Fruit fly (Drosophila melanogaster) whole organism, embryonic: Measurements from ENCODE around the gene aru.

ENCODE experiments used
- Blimp-1 ChIP-seq: fragments of 200-800 bp; sonication (Bioruptor generic); optimal IDR thresholded peaks from 3 replicates; lab custom pipeline; 2018; ENCODE audit warnings: missing biosample characterization, missing genetic modification characterization, mild to moderate bottlenecking, moderate library complexity, missing genetic modification reagents
- CG10267 ChIP-seq: fragments of 200-800 bp; sonication (Bioruptor generic); optimal IDR thresholded peaks from 2 replicates; lab custom pipeline; 2018; ENCODE audit warnings: missing biosample characterization, mild to moderate bottlenecking, missing genetic modification characterization, moderate library complexity
- CG10462 ChIP-seq: fragments of 200-800 bp; sonication (Bioruptor generic); optimal IDR thresholded peaks from 2 replicates; lab custom pipeline; 2016; ENCODE audit warnings: missing biosample characterization, missing genetic modification characterization
- CG12236 ChIP-seq: fragments of 200-800 bp; sonication (Bioruptor generic); optimal IDR thresholded peaks from 2 replicates; lab custom pipeline; 2016; ENCODE audit warnings: missing biosample characterization, missing genetic modification characterization
- CG12391 ChIP-seq: fragments of 200-800 bp; sonication (Bioruptor generic); optimal IDR thresholded peaks from 3 replicates; lab custom pipeline; 2018; ENCODE audit warnings: missing biosample characterization, mild to moderate bottlenecking, missing genetic modification characterization, moderate library complexity
- CG13775 ChIP-seq: fragments of 200-800 bp; sonication (Bioruptor generic); optimal IDR thresholded peaks from 3 replicates; lab custom pipeline; 2017; ENCODE audit warnings: missing biosample characterization, mild to moderate bottlenecking, missing genetic modification characterization
- CG15269 ChIP-seq: fragments of 200-800 bp; sonication (Bioruptor generic); optimal IDR thresholded peaks from 2 replicates; lab custom pipeline; 2018; ENCODE audit warnings: missing biosample characterization, mild to moderate bottlenecking, missing genetic modification characterization, moderate library complexity
- CG1603 ChIP-seq: fragments of 200-800 bp; sonication (Bioruptor generic); optimal IDR thresholded peaks from 2 replicates; lab custom pipeline; 2019; ENCODE audit warnings: missing biosample characterization, mild to moderate bottlenecking, missing genetic modification characterization, moderate library complexity
- CG1647 ChIP-seq: fragments of 200-800 bp; sonication (Bioruptor generic); optimal IDR thresholded peaks from 3 replicates; lab custom pipeline; 2016; ENCODE audit warnings: missing biosample characterization, missing genetic modification characterization
- CG17186 ChIP-seq: fragments of 200-800 bp; sonication (Bioruptor generic); optimal IDR thresholded peaks from 3 replicates; lab custom pipeline; 2017; ENCODE audit warnings: missing biosample characterization, missing genetic modification reagents, missing genetic modification characterization
- CG18476 ChIP-seq: fragments of 200-800 bp; sonication (Bioruptor generic); optimal IDR thresholded peaks from 2 replicates; lab custom pipeline; 2016; ENCODE audit warnings: missing biosample characterization, mild to moderate bottlenecking, missing genetic modification characterization
- CG30020 ChIP-seq: fragments of 200-800 bp; optimal IDR thresholded peaks from 2 replicates; lab custom pipeline; 2019; ENCODE audit warnings: missing biosample characterization, mild to moderate bottlenecking, missing genetic modification characterization, moderate library complexity
- CG3163 ChIP-seq: fragments of 200-800 bp; sonication (Bioruptor generic); optimal IDR thresholded peaks from 3 replicates; lab custom pipeline; 2016; ENCODE audit warnings: missing biosample characterization, missing genetic modification characterization
- CG33557 ChIP-seq: fragments of 200-800 bp; sonication (Bioruptor generic); optimal IDR thresholded peaks from 2 replicates; lab custom pipeline; 2019; ENCODE audit warnings: missing biosample characterization, mild to moderate bottlenecking, missing genetic modification characterization, moderate library complexity
- CG4360 ChIP-seq: fragments of 200-800 bp; sonication (Bioruptor generic); IDR thresholded peaks from 2 replicates; pipeline ENCODE4 v1.3.6; 2022; ENCODE audit warnings: missing biosample characterization, missing genetic modification characterization
- CG4617 ChIP-seq: fragments of 200-800 bp; sonication (Bioruptor generic); optimal IDR thresholded peaks from 3 replicates; lab custom pipeline; 2016; ENCODE audit warnings: missing biosample characterization, missing genetic modification characterization, borderline replicate concordance
- CG6813 ChIP-seq: fragments of 200-800 bp; sonication (Bioruptor generic); optimal IDR thresholded peaks from 2 replicates; lab custom pipeline; 2017; ENCODE audit warnings: missing biosample characterization, missing genetic modification characterization, mild to moderate bottlenecking, moderate library complexity, missing genetic modification reagents
- CG7372 ChIP-seq: fragments of 200-800 bp; sonication (Bioruptor generic); IDR thresholded peaks from 2 replicates; pipeline ENCODE4 v1.3.6; 2022; ENCODE audit warnings: missing biosample characterization, missing genetic modification characterization
- CG7928 ChIP-seq: fragments of 200-800 bp; sonication (Bioruptor generic); optimal IDR thresholded peaks from 2 replicates; lab custom pipeline; 2017; ENCODE audit warnings: missing biosample characterization, mild to moderate bottlenecking, missing genetic modification characterization
- CG9727 ChIP-seq: fragments of 200-800 bp; sonication (Bioruptor generic); optimal IDR thresholded peaks from 3 replicates; lab custom pipeline; 2017; ENCODE audit warnings: missing biosample characterization, mild to moderate bottlenecking, missing genetic modification characterization
- Dad ChIP-seq: fragments of 200-800 bp; sonication (Bioruptor generic); optimal IDR thresholded peaks from 3 replicates; lab custom pipeline; 2016; ENCODE audit warnings: missing biosample characterization, missing genetic modification characterization
- Dek ChIP-seq: fragments of 200-800 bp; sonication (Bioruptor generic); optimal IDR thresholded peaks from 3 replicates; lab custom pipeline; 2019; ENCODE audit warnings: missing biosample characterization, mild to moderate bottlenecking, missing genetic modification characterization, moderate library complexity
- Fer3 ChIP-seq: fragments of 200-800 bp; sonication (Bioruptor generic); optimal IDR thresholded peaks from 2 replicates; lab custom pipeline; 2018; ENCODE audit warnings: missing biosample characterization, mild to moderate bottlenecking, missing genetic modification characterization, moderate library complexity
- HLH3B ChIP-seq: fragments of 200-800 bp; sonication (Bioruptor generic); IDR thresholded peaks from 2 replicates; pipeline ENCODE4 v1.3.6; 2022; ENCODE audit warnings: missing biosample characterization, missing genetic modification characterization
- Hey ChIP-seq: fragments of 200-800 bp; sonication (Bioruptor generic); optimal IDR thresholded peaks from 3 replicates; lab custom pipeline; 2018; ENCODE audit warnings: missing biosample characterization, mild to moderate bottlenecking, missing genetic modification characterization
- HmgZ ChIP-seq: fragments of 200-800 bp; sonication (Bioruptor generic); optimal IDR thresholded peaks from 2 replicates; lab custom pipeline; 2018; ENCODE audit warnings: missing biosample characterization, mild to moderate bottlenecking, missing genetic modification characterization
- Hr3 ChIP-seq: fragments of 200-800 bp; sonication (Bioruptor generic); optimal IDR thresholded peaks from 3 replicates; lab custom pipeline; 2016; ENCODE audit warnings: missing biosample characterization, missing genetic modification characterization
- Jarid2 ChIP-seq: fragments of 200-800 bp; sonication (Bioruptor generic); optimal IDR thresholded peaks from 3 replicates; lab custom pipeline; 2017; ENCODE audit warnings: mild to moderate bottlenecking, missing biosample characterization, missing genetic modification reagents, missing genetic modification characterization
- Kr ChIP-seq: fragments of 200-800 bp; sonication (Bioruptor generic); optimal IDR thresholded peaks from 2 replicates; lab custom pipeline; 2017; ENCODE audit warnings: missing biosample characterization, mild to moderate bottlenecking, missing genetic modification characterization
- NC2β ChIP-seq: fragments of 200-800 bp; sonication (Bioruptor generic); optimal IDR thresholded peaks from 2 replicates; lab custom pipeline; 2016; ENCODE audit warnings: missing biosample characterization, missing genetic modification characterization
- Nf-YA ChIP-seq: fragments of 200-800 bp; sonication (Bioruptor generic); IDR thresholded peaks from 2 replicates; pipeline ENCODE4 v1.3.6; 2022; ENCODE audit warnings: missing biosample characterization, missing genetic modification characterization
- Opbp ChIP-seq: fragments of 200-800 bp; sonication (Bioruptor generic); IDR thresholded peaks from 3 replicates; pipeline ENCODE4 v1.3.6; 2022; ENCODE audit warnings: missing biosample characterization, missing genetic modification characterization; ENCODE audit not compliant: partially characterized antibody
- PHDP ChIP-seq: fragments of 200-800 bp; sonication (Bioruptor generic); optimal IDR thresholded peaks from 3 replicates; lab custom pipeline; 2018; ENCODE audit warnings: missing biosample characterization, mild to moderate bottlenecking, missing genetic modification characterization, moderate library complexity
- Poxn ChIP-seq: fragments of 200-800 bp; sonication (Bioruptor generic); IDR thresholded peaks from 2 replicates; pipeline ENCODE4 v1.3.6; 2022; ENCODE audit warnings: missing biosample characterization, missing genetic modification characterization
- Scr ChIP-seq: fragments of 200-800 bp; sonication (Bioruptor generic); IDR thresholded peaks from 2 replicates; pipeline ENCODE4 v1.3.6; 2022; ENCODE audit warnings: missing biosample characterization, missing genetic modification characterization; ENCODE audit not compliant: partially characterized antibody
- Sin3A ChIP-seq: fragments of >200 bp; optimal IDR thresholded peaks from 2 replicates; lab custom pipeline; 2018
- cas ChIP-seq: fragments of 200-800 bp; sonication (Bioruptor generic); IDR thresholded peaks from 2 replicates; pipeline ENCODE4 v1.3.6; 2022; ENCODE audit warnings: missing biosample characterization, missing genetic modification characterization
- crol ChIP-seq: fragments of 200-800 bp; sonication (Bioruptor generic); IDR thresholded peaks from 2 replicates; pipeline ENCODE4 v1.3.6; 2022; ENCODE audit warnings: missing biosample characterization, missing genetic modification characterization
- dmrt11E ChIP-seq: fragments of 200-800 bp; sonication (Bioruptor generic); optimal IDR thresholded peaks from 3 replicates; lab custom pipeline; 2018; ENCODE audit warnings: missing biosample characterization, mild to moderate bottlenecking, missing genetic modification characterization, moderate library complexity
- dmrt99B ChIP-seq: fragments of 200-800 bp; sonication (Bioruptor generic); optimal IDR thresholded peaks from 2 replicates; lab custom pipeline; 2018; ENCODE audit warnings: missing biosample characterization, mild to moderate bottlenecking, missing genetic modification characterization, moderate library complexity
- fd96Cb ChIP-seq: fragments of 200-800 bp; sonication (Bioruptor generic); optimal IDR thresholded peaks from 2 replicates; lab custom pipeline; 2018; ENCODE audit warnings: missing biosample characterization, mild to moderate bottlenecking, missing genetic modification characterization, moderate library complexity
- gsb-n ChIP-seq: fragments of 200-800 bp; sonication (Bioruptor generic); optimal IDR thresholded peaks from 3 replicates; lab custom pipeline; 2018; ENCODE audit warnings: missing biosample characterization, mild to moderate bottlenecking, missing genetic modification characterization
- gt ChIP-seq: fragments of 200-800 bp; sonication (Bioruptor generic); IDR thresholded peaks from 2 replicates; pipeline ENCODE4 v1.3.6; 2022; ENCODE audit warnings: missing biosample characterization, missing genetic modification characterization
- nerfin-1 ChIP-seq: fragments of 200-800 bp; sonication (Bioruptor generic); optimal IDR thresholded peaks from 3 replicates; lab custom pipeline; 2019; ENCODE audit warnings: missing biosample characterization, mild to moderate bottlenecking, missing genetic modification characterization, moderate library complexity
- nom ChIP-seq: fragments of 200-800 bp; sonication (Bioruptor generic); optimal IDR thresholded peaks from 2 replicates; lab custom pipeline; 2017; ENCODE audit warnings: missing biosample characterization, missing genetic modification characterization, mild to moderate bottlenecking, moderate library complexity, missing genetic modification reagents
- onecut ChIP-seq: fragments of 200-800 bp; sonication (Bioruptor generic); IDR thresholded peaks from 2 replicates; pipeline ENCODE4 v1.3.6; 2022; ENCODE audit warnings: missing biosample characterization, missing genetic modification characterization
- pita ChIP-seq: fragments of 200-800 bp; sonication (Bioruptor generic); optimal IDR thresholded peaks from 2 replicates; lab custom pipeline; 2017; ENCODE audit warnings: missing biosample characterization, mild to moderate bottlenecking, missing genetic modification characterization
- sens ChIP-seq: fragments of 200-800 bp; sonication (Bioruptor generic); peaks from one replicate; lab custom pipeline; 2016; ENCODE audit warnings: missing biosample characterization, missing genetic modification characterization
- sob ChIP-seq: fragments of 200-800 bp; sonication (Bioruptor generic); IDR thresholded peaks from 2 replicates; pipeline ENCODE4 v1.3.6; 2022; ENCODE audit warnings: missing biosample characterization, missing genetic modification characterization
- sr ChIP-seq: fragments of 200-800 bp; sonication (Bioruptor generic); IDR thresholded peaks from 3 replicates; pipeline ENCODE4 v1.3.6; 2022; ENCODE audit warnings: missing biosample characterization, missing genetic modification characterization

Gene aru

DNA sequence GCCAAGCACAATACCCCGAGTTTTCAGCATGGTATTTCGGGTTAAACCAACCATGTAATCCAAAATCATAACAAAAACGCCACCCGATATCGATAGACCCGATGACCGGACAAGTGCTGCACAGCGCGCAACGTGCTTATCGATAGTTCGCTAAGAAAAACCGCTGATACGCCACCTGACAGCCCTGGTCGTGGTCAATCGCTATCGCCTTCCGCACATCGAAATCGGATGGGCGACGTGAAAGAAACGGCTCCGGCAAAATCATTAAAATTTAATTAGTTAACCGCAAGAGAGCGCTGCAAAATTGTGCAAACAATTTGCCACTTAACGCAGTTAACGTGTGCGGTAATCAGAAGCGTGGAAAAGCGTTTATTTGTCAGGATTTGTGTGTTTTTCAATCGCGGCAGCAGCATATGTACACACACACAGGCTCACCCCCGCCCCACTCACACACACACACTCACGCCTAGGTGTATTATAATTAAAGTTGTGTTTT, 42.3 kb downstream of the aru start, which contains the start of the genes CG3862 and dock (continued):
- TF ChIP-seq Hr3 (GFP tag; lab: Kevin White, UChicago) (peak; percentile 11), CG33557 (GFP tag; lab: Kevin White, UChicago) (peak; percentile 34), CG30020 (peak; percentile 16), Fer3 (tag; lab: Kevin White, UChicago) (peak; percentile 18), NC2β (GFP tag; lab: Kevin White, UChicago) (no peak), CG7928 (GFP tag; lab: Kevin White, UChicago) (peak; percentile 88), CG12236 (GFP tag; lab: Kevin White, UChicago) (no peak), CG12391 (peak; percentile 51), CG4360 (GFP tag; lab: Robert Waterston, UW) (no peak; the same call in 1 of the 2 replicates), CG17186 (GFP tag; lab: Kevin White, UChicago) (peak; percentile 97), CG3163 (peak; percentile 66), dmrt11E (tag; lab: Kevin White, UChicago) (peak; percentile 25), Opbp (peak; percentile 97), CG9727 (GFP tag; lab: Kevin White, UChicago) (peak; percentile 51), sr (GFP tag; lab: Robert Waterston, UW) (no peak), nerfin-1 (tag; lab: Kevin White, UChicago) (peak; percentile 6), fd96Cb (tag; lab: Kevin White, UChicago) (no peak), CG7372 (GFP tag; lab: Robert Waterston, UW) (no peak), CG6813 (peak; percentile 3), CG4617 (GFP tag; lab: Kevin White, UChicago) (peak; percentile 90), nom (peak; percentile 68), Jarid2 (GFP tag; lab: Kevin White, UChicago) (peak; percentile 89), cas (GFP tag; lab: Robert Waterston, UW) (peak; percentile 62; the same call in 1 of the 2 replicates), sob (peak; percentile 75), Dek (tag; lab: Kevin White, UChicago) (peak; percentile 36), CG1603 (tag; lab: Kevin White, UChicago) (peak; percentile 78), crol (GFP tag; lab: Robert Waterston, UW) (no peak), Hey (tag; lab: Kevin White, UChicago) (no peak), CG1647 (no peak), CG10267 (tag; lab: Kevin White, UChicago) (peak; percentile 91), CG18476 (GFP tag; lab: Kevin White, UChicago) (no peak), Sin3A (lab: Kevin White, UChicago) (peak; percentile 77), CG15269 (tag; lab: Kevin White, UChicago) (peak; percentile 39), Dad (GFP tag; lab: Kevin White, UChicago) (peak; percentile 38), CG13775 (GFP tag; lab: Kevin White, UChicago) (peak; percentile 4), onecut (peak; percentile 44), sens (GFP tag; lab: Kevin White, UChicago) (peak; percentile 91), Scr (GFP tag; lab: Robert Waterston, UW) (peak; percentile 91), CG10462 (GFP tag; lab: Kevin White, UChicago) (no peak), pita (GFP tag; lab: Kevin White, UChicago) (no peak), PHDP (tag; lab: Kevin White, UChicago) (peak; percentile 51), Nf-YA (0 out of 2 replicates have a peak, but pooled peaks have one; percentile 8), dmrt99B (tag; lab: Kevin White, UChicago) (peak; percentile 36), HmgZ (peak; percentile 92), Poxn (GFP tag; lab: Robert Waterston, UW) (no peak), Kr (GFP tag; lab: Kevin White, UChicago) (no peak), gt (GFP tag; lab: Robert Waterston, UW) (no peak), gsb-n (peak; percentile 19), Blimp-1 (peak; percentile 40), HLH3B (GFP tag; lab: Robert Waterston, UW) (peak; percentile 26; the same call in 1 of the 2 replicates)
